Worm (Caenorhabditis elegans): Measurements from ENCODE around the gene K05F6.14.

DNA sequence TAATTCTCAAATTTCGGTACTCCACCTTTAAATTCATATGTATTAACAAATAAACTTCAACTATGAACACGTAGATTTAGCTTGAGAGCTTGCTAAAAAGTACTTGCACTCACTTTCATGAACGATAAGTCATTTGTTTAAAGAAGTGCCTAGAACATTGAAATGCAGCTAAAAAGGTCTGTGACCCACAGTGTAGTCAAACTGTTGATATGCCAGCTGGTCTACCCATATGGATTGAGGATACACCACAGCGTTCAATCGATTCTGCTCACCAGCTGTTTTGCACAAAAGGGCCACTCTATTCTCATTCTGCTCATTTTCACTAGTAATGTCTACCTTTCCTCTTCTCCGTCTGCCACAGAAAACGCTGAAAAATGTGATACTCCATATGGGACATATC is 26.0 kb upstream of the K05F6.14 start, which contains the start of gene fbxb-43:
- no peak for TF ChIP-seq ZK546.5 (tag; optimal IDR thresholded peaks at IDR 0.05)
- no peak for TF ChIP-seq lsy-2 (tag; optimal IDR thresholded peaks at IDR 0.05)
- TF ChIP-seq nhr-12 (tag; optimal IDR thresholded peaks at IDR 0.05) = no peak
